Worm (Caenorhabditis elegans) whole organism, mixed stage, embryonic: ENCODE data around the gene chk-1.

Experiments
- M03D4.4 ChIP-seq: sonication (generic microtip); optimal IDR thresholded peaks from 2 replicates; lab custom pipeline; 2017; ENCODE audit warnings: mild to moderate bottlenecking, missing genetic modification characterization, missing compliant biosample characterization
- bed-3 ChIP-seq: fragments of 200-800 bp; sonication (Bioruptor generic); optimal IDR thresholded peaks from 3 replicates; lab custom pipeline; 2018; ENCODE audit warnings: mild to moderate bottlenecking, missing genetic modification characterization, moderate library complexity, missing compliant biosample characterization
- blmp-1 ChIP-seq: fragments of 150-350 bp; optimal IDR thresholded peaks from 2 replicates; lab custom pipeline; 2014; ENCODE audit warnings: missing biosample characterization, missing genetic modification characterization
- ceh-43 ChIP-seq: fragments of 200-800 bp; sonication (Bioruptor generic); optimal IDR thresholded peaks from 2 replicates; lab custom pipeline; 2018; ENCODE audit warnings: mild to moderate bottlenecking, missing genetic modification characterization, moderate library complexity, missing compliant biosample characterization
- ceh-83 ChIP-seq: fragments of 200-800 bp; sonication (Bioruptor generic); optimal IDR thresholded peaks from 2 replicates; lab custom pipeline; 2018; ENCODE audit warnings: mild to moderate bottlenecking, missing genetic modification characterization, missing compliant biosample characterization
- ces-1 ChIP-seq: fragments of 150-350 bp; optimal IDR thresholded peaks from 2 replicates; lab custom pipeline; 2014; ENCODE audit warnings: missing biosample characterization, missing genetic modification reagents, missing genetic modification characterization
- cnd-1 ChIP-seq: fragments of 200-800 bp; sonication (Bioruptor generic); optimal IDR thresholded peaks from 2 replicates; lab custom pipeline; 2018; ENCODE audit warnings: mild to moderate bottlenecking, missing genetic modification characterization, missing compliant biosample characterization
- drap-1 ChIP-seq: fragments of 200-800 bp; sonication (Bioruptor generic); optimal IDR thresholded peaks from 3 replicates; lab custom pipeline; 2018; ENCODE audit warnings: mild to moderate bottlenecking, missing genetic modification characterization, missing compliant biosample characterization
- elt-1 ChIP-seq: sonication (generic microtip); optimal IDR thresholded peaks from 2 replicates; lab custom pipeline; 2017; ENCODE audit warnings: missing genetic modification characterization, mild to moderate bottlenecking, missing compliant biosample characterization, antibody characterized with exemption, moderate library complexity, borderline replicate concordance; ENCODE audit not compliant: insufficient read depth
- elt-3 ChIP-seq: fragments of 150-350 bp; optimal IDR thresholded peaks from 2 replicates; lab custom pipeline; 2014; ENCODE audit warnings: missing biosample characterization, missing genetic modification characterization
- flh-1 ChIP-seq: fragments of 200-800 bp; sonication (Bioruptor generic); optimal IDR thresholded peaks from 2 replicates; lab custom pipeline; 2018; ENCODE audit warnings: mild to moderate bottlenecking, missing genetic modification characterization, moderate library complexity, missing compliant biosample characterization
- ham-2 ChIP-seq: fragments of 200-800 bp; sonication (Bioruptor generic); optimal IDR thresholded peaks from 2 replicates; lab custom pipeline; 2018; ENCODE audit warnings: mild to moderate bottlenecking, missing genetic modification characterization, missing compliant biosample characterization
- hlh-1 ChIP-seq: fragments of 150-350 bp; optimal IDR thresholded peaks from 2 replicates; lab custom pipeline; 2014; ENCODE audit warnings: missing biosample characterization, missing genetic modification reagents, missing genetic modification characterization
- lin-13 ChIP-seq: fragments of 150-350 bp; optimal IDR thresholded peaks from 2 replicates; lab custom pipeline; 2014; ENCODE audit warnings: missing biosample characterization, missing genetic modification characterization
- lin-32 ChIP-seq: fragments of 200-800 bp; sonication (Bioruptor generic); optimal IDR thresholded peaks from 2 replicates; lab custom pipeline; 2018; ENCODE audit warnings: mild to moderate bottlenecking, missing genetic modification characterization, missing compliant biosample characterization
- lsy-2 ChIP-seq: fragments of 150-350 bp; optimal IDR thresholded peaks from 2 replicates; lab custom pipeline; 2014; ENCODE audit warnings: missing biosample characterization, missing genetic modification characterization
- mab-5 ChIP-seq: fragments of 150-350 bp; optimal IDR thresholded peaks from 2 replicates; lab custom pipeline; 2014; ENCODE audit warnings: missing biosample characterization, missing genetic modification characterization
- mep-1 ChIP-seq: fragments of 150-350 bp; optimal IDR thresholded peaks from 2 replicates; lab custom pipeline; 2017; ENCODE audit warnings: missing biosample characterization, missing genetic modification reagents, missing genetic modification characterization, inconsistent platforms
- mls-2 ChIP-seq: sonication (generic microtip); optimal IDR thresholded peaks from 2 replicates; lab custom pipeline; 2016; ENCODE audit warnings: mild to moderate bottlenecking, missing genetic modification characterization, moderate library complexity, missing compliant biosample characterization
- nhr-12 ChIP-seq: fragments of 150-350 bp; optimal IDR thresholded peaks from 2 replicates; lab custom pipeline; 2014; ENCODE audit warnings: missing biosample characterization, missing genetic modification characterization
- nhr-2 ChIP-seq: fragments of 150-350 bp; optimal IDR thresholded peaks from 2 replicates; lab custom pipeline; 2014; ENCODE audit warnings: missing biosample characterization, missing genetic modification characterization
- nhr-237 ChIP-seq: fragments of 150-350 bp; optimal IDR thresholded peaks from 2 replicates; lab custom pipeline; 2014; ENCODE audit warnings: missing biosample characterization, missing genetic modification characterization
- nhr-28 ChIP-seq: fragments of 150-350 bp; optimal IDR thresholded peaks from 2 replicates; lab custom pipeline; 2014; ENCODE audit warnings: missing biosample characterization, missing genetic modification characterization
- nhr-76 ChIP-seq: sonication (generic microtip); optimal IDR thresholded peaks from 2 replicates; lab custom pipeline; 2017; ENCODE audit warnings: missing biosample characterization, missing genetic modification characterization
- pha-4 ChIP-seq: fragments of 150-350 bp; optimal IDR thresholded peaks from 2 replicates; lab custom pipeline; 2018; ENCODE audit warnings: missing biosample characterization, missing genetic modification reagents, missing genetic modification characterization
- snpc-4 ChIP-seq: fragments of 150-350 bp; optimal IDR thresholded peaks from 2 replicates; lab custom pipeline; 2014; ENCODE audit warnings: missing biosample characterization, missing genetic modification characterization
- tbx-8 ChIP-seq: fragments of 200-800 bp; sonication (Bioruptor generic); optimal IDR thresholded peaks from 2 replicates; lab custom pipeline; 2018; ENCODE audit warnings: mild to moderate bottlenecking, missing genetic modification characterization, moderate library complexity, missing compliant biosample characterization
- unc-120 ChIP-seq: sonication (generic microtip); optimal IDR thresholded peaks from 2 replicates; lab custom pipeline; 2017; ENCODE audit warnings: missing genetic modification characterization, missing compliant biosample characterization; ENCODE audit not compliant: poor library complexity, severe bottlenecking
- unc-39 ChIP-seq: fragments of 150-350 bp; optimal IDR thresholded peaks from 2 replicates; lab custom pipeline; 2014; ENCODE audit warnings: missing biosample characterization, missing genetic modification characterization
- zip-8 ChIP-seq: fragments of 150-350 bp; optimal IDR thresholded peaks from 2 replicates; lab custom pipeline; 2014; ENCODE audit warnings: missing biosample characterization, missing genetic modification characterization

chk-1 gene

ce11 chrV:3784167-3784734, 25.0 kb upstream of the chk-1 start, which contains the start of gene R08F11.1:
TSS of gene R08F11.1 (minus strand) at chrV:3784217.
- TF ChIP-seq elt-1 (tag; lab: Kevin White, UChicago) (no peak), pha-4 (tag; lab: Kevin White, UChicago) (no peak)

- TF ChIP-seq unc-39 (tag; lab: Kevin White, UChicago): no peak
- no peak for TF ChIP-seq nhr-12 (tag; lab: Kevin White, UChicago)
- no peak for TF ChIP-seq bed-3 (GFP tag; lab: Kevin White, UChicago)
- TF ChIP-seq ham-2 (GFP tag; lab: Kevin White, UChicago): no peak
- TF ChIP-seq tbx-8 (GFP tag; lab: Kevin White, UChicago): no peak
- no peak for TF ChIP-seq blmp-1 (tag; lab: Kevin White, UChicago)
- no peak for TF ChIP-seq ceh-83 (GFP tag; lab: Kevin White, UChicago)
- no peak for TF ChIP-seq ceh-43 (GFP tag; lab: Kevin White, UChicago)
- TF ChIP-seq mep-1 (tag; lab: Kevin White, UChicago): no peak
- no peak for TF ChIP-seq nhr-76 (tag; lab: Kevin White, UChicago)
- no peak for TF ChIP-seq lin-32 (GFP tag; lab: Kevin White, UChicago)
- TF ChIP-seq zip-8 (tag; lab: Kevin White, UChicago): no peak
- no peak for TF ChIP-seq unc-120 (tag; lab: Kevin White, UChicago)
- TF ChIP-seq lsy-2 (tag; lab: Kevin White, UChicago): no peak
- TF ChIP-seq drap-1: no peak
These were observed 17.7 kb upstream of the chk-1 start for ce11 chrV:3776946-3777345.

ce11 chrV:3776086-3776589, 16.9 kb upstream of the chk-1 start, which contains the start of gene cysl-3:
TSS of gene cysl-3 (minus strand) at chrV:3776136.
- TF ChIP-seq flh-1 (GFP tag; lab: Kevin White, UChicago) (no peak), nhr-237 (tag; lab: Kevin White, UChicago) (no peak), elt-3 (no peak), unc-39 (tag; lab: Kevin White, UChicago) (no peak), mep-1 (tag; lab: Kevin White, UChicago) (no peak), nhr-12 (tag; lab: Kevin White, UChicago) (no peak), nhr-2 (no peak), cnd-1 (tag; lab: Kevin White, UChicago) (no peak), zip-8 (tag; lab: Kevin White, UChicago) (no peak), bed-3 (GFP tag; lab: Kevin White, UChicago) (no peak), lin-13 (no peak), drap-1 (no peak), nhr-76 (tag; lab: Kevin White, UChicago) (no peak), M03D4.4 (tag; lab: Kevin White, UChicago) (no peak), unc-120 (tag; lab: Kevin White, UChicago) (no peak), mab-5 (no peak), lsy-2 (tag; lab: Kevin White, UChicago) (no peak), lin-32 (GFP tag; lab: Kevin White, UChicago) (no peak)

- TF ChIP-seq nhr-28 (no peak), mep-1 (tag; lab: Kevin White, UChicago) (no peak), zip-8 (tag; lab: Kevin White, UChicago) (no peak), ceh-83 (GFP tag; lab: Kevin White, UChicago) (no peak), mls-2 (no peak), nhr-237 (tag; lab: Kevin White, UChicago) (no peak), mab-5 (no peak), ces-1 (GFP tag; lab: Kevin White, UChicago) (no peak), cnd-1 (tag; lab: Kevin White, UChicago) (no peak), unc-120 (tag; lab: Kevin White, UChicago) (no peak), snpc-4 (tag; lab: Kevin White, UChicago) (no peak), lin-32 (GFP tag; lab: Kevin White, UChicago) (no peak), nhr-12 (tag; lab: Kevin White, UChicago) (no peak), elt-1 (tag; lab: Kevin White, UChicago) (no peak), ceh-43 (GFP tag; lab: Kevin White, UChicago) (no peak), unc-39 (tag; lab: Kevin White, UChicago) (no peak), hlh-1 (tag; lab: Kevin White, UChicago) (no peak), ham-2 (GFP tag; lab: Kevin White, UChicago) (no peak), nhr-76 (tag; lab: Kevin White, UChicago) (no peak)
These were observed 15.4 kb upstream of the chk-1 start for ce11 chrV:3774653-3775052.
